Worm (Caenorhabditis elegans): ENCODE measurements around the gene zipt-2.2.

- TF ChIP-seq ets-5 (GFP tag; IDR thresholded peaks at IDR 0.05) (no peak), nhr-77 (tag; optimal IDR thresholded peaks at IDR 0.05) (peak; percentile 52), aha-1 (tag; optimal IDR thresholded peaks at IDR 0.05) (no peak), hlh-17 (GFP tag; optimal IDR thresholded peaks at IDR 0.05; ENCODE audit: borderline replicate concordance) (no peak), unc-130 (tag; optimal IDR thresholded peaks at IDR 0.05) (no peak), aly-2 (tag; optimal IDR thresholded peaks at IDR 0.05) (no peak), jun-1 (tag; optimal IDR thresholded peaks at IDR 0.05) (peak; percentile 11), ztf-4 (tag; optimal IDR thresholded peaks at IDR 0.05) (peak; percentile 28), tbx-2 (tag; optimal IDR thresholded peaks at IDR 0.05) (peak; percentile 32), snu-23 (GFP tag; optimal IDR thresholded peaks at IDR 0.05) (peak; percentile 80), elt-2 (tag; optimal IDR thresholded peaks at IDR 0.05) (no peak), lin-13 (GFP tag; optimal IDR thresholded peaks at IDR 0.05) (peak; percentile 63)
Measured at ce11 chrIV:4215349-4215748, 19.8 kb downstream of the zipt-2.2 start.
